Worm (Caenorhabditis elegans) whole organism, L2 larva: ENCODE results near the gene C39F7.1.

Experiments used
- ceh-82 ChIP-seq: fragments of 150-350 bp; optimal IDR thresholded peaks from 2 replicates; lab custom pipeline; 2014; ENCODE audit warnings: missing biosample characterization, missing genetic modification characterization
- nhr-10 ChIP-seq: sonication (generic microtip); optimal IDR thresholded peaks from 2 replicates; lab custom pipeline; 2017; ENCODE audit warnings: missing biosample characterization, missing genetic modification characterization
- ztf-11 ChIP-seq: sonication (generic microtip); optimal IDR thresholded peaks from 2 replicates; lab custom pipeline; 2017; ENCODE audit warnings: missing biosample characterization, missing genetic modification characterization

ce11 chrV:1236333-1237068 lies 23.6 kb upstream of the C39F7.1 start:
- TF ChIP-seq nhr-10 (tag; lab: Kevin White, UChicago) = no peak
- no peak for TF ChIP-seq ztf-11
- no peak for TF ChIP-seq ceh-82 (tag; lab: Kevin White, UChicago)
